Worm (Caenorhabditis elegans) whole organism, young adult: ENCODE results near the gene F41H10.5.
"Not testable (repeated sequence)": the region's sequence is repeated elsewhere in the genome, so short reads cannot be mapped to it uniquely, and the experiment has no call there.

Source experiments
- B0261.1 ChIP-seq: sonication (generic microtip); optimal IDR thresholded peaks from 2 replicates; lab custom pipeline; 2016; ENCODE audit warnings: mild to moderate bottlenecking, missing genetic modification characterization, moderate library complexity, missing compliant biosample characterization
- C06A6.2 ChIP-seq: fragments of 200-800 bp; sonication (Bioruptor generic); conservative IDR thresholded peaks from 2 replicates; pipeline ENCODE4 v1.3.6; 2022; ENCODE audit warnings: missing genetic modification characterization, missing compliant biosample characterization
- F22D6.2 ChIP-seq: sonication (generic microtip); optimal IDR thresholded peaks from 2 replicates; lab custom pipeline; 2016; ENCODE audit warnings: mild to moderate bottlenecking, missing genetic modification characterization, missing compliant biosample characterization
- F23B12.7 ChIP-seq: sonication (generic microtip); optimal IDR thresholded peaks from 2 replicates; lab custom pipeline; 2017; ENCODE audit warnings: missing genetic modification characterization, mild to moderate bottlenecking, missing compliant biosample characterization, antibody characterized with exemption, moderate library complexity; ENCODE audit not compliant: insufficient read depth
- F33H1.4 ChIP-seq: fragments of 200-800 bp; sonication (Bioruptor generic); IDR thresholded peaks from 2 replicates; pipeline ENCODE4 v1.3.6; 2022; ENCODE audit warnings: missing genetic modification reagents, missing genetic modification characterization, missing compliant biosample characterization
- F37B4.10 ChIP-seq: fragments of 200-800 bp; sonication (Bioruptor generic); IDR thresholded peaks from 2 replicates; pipeline ENCODE4 v1.3.6; 2022; ENCODE audit warnings: missing genetic modification characterization, missing compliant biosample characterization
- F39B2.1 ChIP-seq: fragments of 200-800 bp; sonication (Bioruptor generic); IDR thresholded peaks from 2 replicates; pipeline ENCODE4 v1.3.6; 2022; ENCODE audit warnings: missing genetic modification reagents, missing genetic modification characterization, missing compliant biosample characterization
- ZK185.1 ChIP-seq: sonication (generic microtip); optimal IDR thresholded peaks from 2 replicates; lab custom pipeline; 2016; ENCODE audit warnings: mild to moderate bottlenecking, missing genetic modification characterization, missing compliant biosample characterization; ENCODE audit not compliant: poor library complexity, severe bottlenecking
- akir-1 ChIP-seq: fragments of 200-800 bp; sonication (Bioruptor generic); optimal IDR thresholded peaks from 2 replicates; lab custom pipeline; 2018; ENCODE audit warnings: mild to moderate bottlenecking, missing genetic modification characterization, moderate library complexity, missing compliant biosample characterization
- aptf-3 ChIP-seq: fragments of 200-800 bp; sonication (Bioruptor generic); IDR thresholded peaks from 2 replicates; pipeline ENCODE4 v1.3.6; 2022; ENCODE audit warnings: missing genetic modification characterization, missing compliant biosample characterization
- attf-6 ChIP-seq: fragments of 200-800 bp; sonication (Bioruptor generic); IDR thresholded peaks from 2 replicates; pipeline ENCODE4 v1.3.6; 2022; ENCODE audit warnings: missing genetic modification reagents, missing genetic modification characterization, missing compliant biosample characterization
- ccch-3 ChIP-seq: fragments of 200-800 bp; sonication (Bioruptor generic); optimal IDR thresholded peaks from 2 replicates; lab custom pipeline; 2018; ENCODE audit warnings: mild to moderate bottlenecking, missing genetic modification characterization, missing compliant biosample characterization
- cebp-1 ChIP-seq, 2 experiments: fragments of 200-800 bp in 1 of 2; sonication (Bioruptor generic) in 1 of 2; sonication (generic microtip) in 1 of 2; IDR thresholded peaks in 1 of 2; optimal IDR thresholded peaks in 1 of 2; 2 replicates each; pipeline versions ENCODE4 v1.3.6 to Lab custom; 2017 to 2022; ENCODE audit warnings: missing compliant biosample characterization in 2 of 2, missing genetic modification characterization in 2 of 2, mild to moderate bottlenecking in 1 of 2, missing genetic modification reagents in 1 of 2, moderate library complexity in 1 of 2
- ceh-27 ChIP-seq: fragments of 200-800 bp; sonication (Bioruptor generic); optimal IDR thresholded peaks from 2 replicates; lab custom pipeline; 2018; ENCODE audit warnings: mild to moderate bottlenecking, missing genetic modification characterization, moderate library complexity, missing compliant biosample characterization
- die-1 ChIP-seq: sonication (generic microtip); optimal IDR thresholded peaks from 2 replicates; lab custom pipeline; 2016; ENCODE audit warnings: missing genotype, mild to moderate bottlenecking, missing genetic modification characterization, missing compliant biosample characterization
- egl-44 ChIP-seq: fragments of 200-800 bp; sonication (Bioruptor generic); IDR thresholded peaks from 2 replicates; pipeline ENCODE4 v1.3.6; 2022; ENCODE audit warnings: missing genetic modification reagents, missing genetic modification characterization, missing compliant biosample characterization
- hrde-1 ChIP-seq: sonication (generic microtip); optimal IDR thresholded peaks from 2 replicates; lab custom pipeline; 2016; ENCODE audit warnings: missing genetic modification characterization, mild to moderate bottlenecking, missing compliant biosample characterization, moderate library complexity, missing genotype, missing genetic modification reagents, borderline replicate concordance
- hsf-1 ChIP-seq: fragments of 200-800 bp; sonication (Bioruptor generic); IDR thresholded peaks from 2 replicates; pipeline ENCODE4 v1.3.6; 2022; ENCODE audit warnings: missing genetic modification reagents, missing genetic modification characterization, missing compliant biosample characterization
- let-526 ChIP-seq: fragments of 200-800 bp; sonication (Bioruptor generic); IDR thresholded peaks from 2 replicates; pipeline ENCODE4 v1.3.6; 2022; ENCODE audit warnings: missing genetic modification reagents, missing genetic modification characterization, missing compliant biosample characterization
- lin-40 ChIP-seq: sonication (generic microtip); optimal IDR thresholded peaks from 2 replicates; lab custom pipeline; 2016; ENCODE audit warnings: missing genetic modification characterization, mild to moderate bottlenecking, missing compliant biosample characterization, missing genotype, missing genetic modification reagents
- lsl-1 ChIP-seq: fragments of 200-800 bp; sonication (Bioruptor generic); optimal IDR thresholded peaks from 2 replicates; lab custom pipeline; 2018; ENCODE audit warnings: mild to moderate bottlenecking, missing genetic modification characterization, moderate library complexity, missing compliant biosample characterization
- madf-8 ChIP-seq: fragments of 200-800 bp; sonication (Bioruptor generic); conservative IDR thresholded peaks from 2 replicates; pipeline ENCODE4 v1.3.6; 2022; ENCODE audit warnings: missing genetic modification reagents, missing genetic modification characterization, missing compliant biosample characterization
- nfyb-1 ChIP-seq: fragments of 200-800 bp; sonication (Bioruptor generic); IDR thresholded peaks from 2 replicates; pipeline ENCODE4 v1.3.6; 2022; ENCODE audit warnings: missing genetic modification reagents, missing genetic modification characterization, missing compliant biosample characterization
- nhr-80 ChIP-seq: sonication (generic microtip); optimal IDR thresholded peaks from 2 replicates; lab custom pipeline; 2016; ENCODE audit warnings: missing genetic modification characterization, missing compliant biosample characterization
- repo-1 ChIP-seq: sonication (generic microtip); optimal IDR thresholded peaks from 2 replicates; lab custom pipeline; 2017; ENCODE audit warnings: mild to moderate bottlenecking, missing genetic modification characterization, missing compliant biosample characterization
- rpc-1 ChIP-seq, 2 experiments: fragments of 150-350 bp in 1 of 2; sonication (generic microtip) in 1 of 2; optimal IDR thresholded peaks; 2 replicates each; lab custom pipeline; 2014 to 2018; ENCODE audit warnings: missing biosample characterization in 1 of 2, missing genetic modification characterization in 1 of 2, missing genetic modification reagents in 1 of 2, missing genotype in 1 of 2
- sdz-38 ChIP-seq: sonication (generic microtip); optimal IDR thresholded peaks from 2 replicates; lab custom pipeline; 2016; ENCODE audit warnings: missing genotype, missing genetic modification characterization, missing compliant biosample characterization
- snpc-1.1 ChIP-seq: sonication (generic microtip); optimal IDR thresholded peaks from 2 replicates; lab custom pipeline; 2017; ENCODE audit warnings: missing genetic modification characterization, mild to moderate bottlenecking, missing compliant biosample characterization, antibody characterized with exemption, moderate library complexity, missing genotype, missing genetic modification reagents; ENCODE audit not compliant: insufficient read depth
- snpc-4 ChIP-seq, 5 experiments: fragments of 150-350 bp in 1 of 5; sonication (generic microtip) in 4 of 5; optimal IDR thresholded peaks; 2 replicates each; lab custom pipeline; 2014 to 2018; ENCODE audit warnings: missing genetic modification characterization in 5 of 5, missing biosample characterization in 3 of 5, antibody characterized with exemption in 2 of 5, mild to moderate bottlenecking in 2 of 5, missing compliant biosample characterization in 2 of 5, missing genotype in 2 of 5, moderate library complexity in 2 of 5, missing genetic modification reagents in 1 of 5
- somi-1 ChIP-seq: fragments of 200-800 bp; sonication (Bioruptor generic); optimal IDR thresholded peaks from 2 replicates; lab custom pipeline; 2018; ENCODE audit warnings: mild to moderate bottlenecking, missing genetic modification characterization, missing compliant biosample characterization
- tbp1 ChIP-seq: fragments of 200-800 bp; sonication (Bioruptor generic); optimal IDR thresholded peaks from 2 replicates; lab custom pipeline; 2018; ENCODE audit warnings: mild to moderate bottlenecking, missing genetic modification characterization, missing compliant biosample characterization
- ztf-22 ChIP-seq: fragments of 200-800 bp; sonication (Bioruptor generic); optimal IDR thresholded peaks from 2 replicates; lab custom pipeline; 2018; ENCODE audit warnings: mild to moderate bottlenecking, missing genetic modification characterization, moderate library complexity, missing compliant biosample characterization
- ztf-3 ChIP-seq: fragments of 200-800 bp; sonication (Bioruptor generic); optimal IDR thresholded peaks from 2 replicates; lab custom pipeline; 2018; ENCODE audit warnings: mild to moderate bottlenecking, missing genetic modification characterization, missing compliant biosample characterization

F41H10.5 gene

ce11 chrIV:5344168-5344567, 16.5 kb upstream of the F41H10.5 start (continued):
- TF ChIP-seq lsl-1 (GFP tag; lab: Kevin White, UChicago) (no peak), ccch-3 (GFP tag; lab: Kevin White, UChicago) (no peak), die-1 (peak; percentile 47), tbp1 (peak; percentile 87), ZK185.1 (no peak), hsf-1 (no peak), F22D6.2 (tag; lab: Kevin White, UChicago) (no peak), lin-40 (no peak), egl-44 (GFP tag; lab: Robert Waterston, UW) (no peak), snpc-1.1 (peak; percentile 87), repo-1 (tag; lab: Kevin White, UChicago) (no peak), aptf-3 (GFP tag; lab: Robert Waterston, UW) (no peak), F23B12.7 (tag; lab: Kevin White, UChicago) (peak; percentile 45), ceh-27 (no peak), somi-1 (GFP tag; lab: Kevin White, UChicago) (no peak), C06A6.2 (no peak), nfyb-1 (0 out of 2 replicates have a peak, but pooled peaks have one; percentile 36), cebp-1 (GFP tag; IDR thresholded peaks at IDR 0.05; lab: Robert Waterston, UW) (no peak), cebp-1 (tag; optimal IDR thresholded peaks at IDR 0.05; lab: Kevin White, UChicago) (no peak), let-526 (no peak), snpc-4 (GFP tag; optimal IDR thresholded peaks at IDR 0.05; lab: Kevin White, UChicago) (peak; percentile 83), snpc-4 (tag; optimal IDR thresholded peaks at IDR 0.05; lab: Kevin White, UChicago) (peak; percentile 71 to 93 (median 90)), akir-1 (GFP tag; lab: Kevin White, UChicago) (no peak), ztf-3 (GFP tag; lab: Kevin White, UChicago) (no peak), F37B4.10 (no peak), ztf-22 (GFP tag; lab: Kevin White, UChicago) (no peak)
- TF ChIP-seq, all 124 proteins: peak for 19

- TF ChIP-seq nhr-80, result peak; percentile 72
- TF ChIP-seq rpc-1 (optimal IDR thresholded peaks at IDR 0.05; lab: Kevin White, UChicago); snpc-4 (GFP tag; optimal IDR thresholded peaks at IDR 0.05; lab: Kevin White, UChicago): not testable (repeated sequence)
- TF ChIP-seq rpc-1 (tag; optimal IDR thresholded peaks at IDR 0.05; lab: Kevin White, UChicago), result peak; percentile 42
- peak; percentile 51 for TF ChIP-seq B0261.1
- peak; percentile 75 for TF ChIP-seq tbp1
- peak in 1 of 4 experiments; percentile 35 for TF ChIP-seq snpc-4 (tag; optimal IDR thresholded peaks at IDR 0.05; lab: Kevin White, UChicago)
- TF ChIP-seq, all 124 proteins: peak for 5; not testable (repeated sequence) for 119
Observed at ce11 chrIV:5350480-5351193, 10.1 kb upstream of the F41H10.5 start, which contains the start of gene gba-4. gba-4 (minus strand) TSS chrIV:5350897.

- TF ChIP-seq F39B2.1 (GFP tag; lab: Robert Waterston, UW) (no peak), F33H1.4 (GFP tag; lab: Robert Waterston, UW) (no peak), B0261.1 (no peak), sdz-38 (tag; lab: Kevin White, UChicago) (no peak), let-526 (no peak), madf-8 (GFP tag; lab: Robert Waterston, UW) (no peak), hrde-1 (tag; lab: Kevin White, UChicago) (no peak), attf-6 (GFP tag; lab: Robert Waterston, UW) (no peak), die-1 (no peak)
Observed at ce11 chrIV:5353364-5353763, 7.3 kb upstream of the F41H10.5 start, which contains the start of gene Y4C6B.7. Y4C6B.7 (minus strand) TSS chrIV:5353464.
